Worm (Caenorhabditis elegans) whole organism, L4 larva: ENCODE results near the gene C27F2.4.

ENCODE experiments used
- D1046.2 ChIP-seq: fragments of 200-800 bp; sonication (Bioruptor generic); IDR thresholded peaks from 2 replicates; pipeline ENCODE4 v1.3.6; 2022; ENCODE audit warnings: missing genetic modification characterization, missing compliant biosample characterization
- F26F4.8 ChIP-seq: fragments of 200-800 bp; sonication (Bioruptor generic); conservative IDR thresholded peaks from 2 replicates; pipeline ENCODE4 v1.3.6; 2022; ENCODE audit warnings: missing genetic modification characterization, missing compliant biosample characterization
- F44E2.7 ChIP-seq: fragments of 200-800 bp; sonication (Bioruptor generic); IDR thresholded peaks from 2 replicates; pipeline ENCODE4 v2.1.2; 2022; ENCODE audit warnings: missing genetic modification characterization, missing compliant biosample characterization
- T20F7.1 ChIP-seq: fragments of 200-800 bp; sonication (Bioruptor generic); optimal IDR thresholded peaks from 2 replicates; lab custom pipeline; 2018; ENCODE audit warnings: mild to moderate bottlenecking, missing genetic modification characterization, missing compliant biosample characterization
- T26A8.4 ChIP-seq: fragments of 200-800 bp; sonication (Bioruptor generic); IDR thresholded peaks from 2 replicates; pipeline ENCODE4 v1.3.6; 2022; ENCODE audit warnings: missing genetic modification characterization, missing compliant biosample characterization
- Y105C5A.15 ChIP-seq: fragments of 200-800 bp; sonication (Bioruptor generic); IDR thresholded peaks from 2 replicates; pipeline ENCODE4 v1.3.6; 2022; ENCODE audit warnings: missing genetic modification characterization, missing compliant biosample characterization
- Y48G9A.11 ChIP-seq: fragments of 200-800 bp; sonication (Bioruptor generic); IDR thresholded peaks from 2 replicates; pipeline ENCODE4 v1.3.6; 2022; ENCODE audit warnings: missing genetic modification reagents, missing genetic modification characterization, missing compliant biosample characterization
- Y5F2A.4 ChIP-seq: fragments of 200-800 bp; sonication (Bioruptor generic); optimal IDR thresholded peaks from 2 replicates; lab custom pipeline; 2018; ENCODE audit warnings: mild to moderate bottlenecking, missing genetic modification characterization, missing compliant biosample characterization
- ZK337.2 ChIP-seq: fragments of 200-800 bp; sonication (Bioruptor generic); IDR thresholded peaks from 2 replicates; pipeline ENCODE4 v1.3.6; 2022; ENCODE audit warnings: missing genetic modification reagents, missing genetic modification characterization, missing compliant biosample characterization
- ZK546.5 ChIP-seq, 2 experiments: sonication (generic microtip); optimal IDR thresholded peaks; 2 replicates each; lab custom pipeline; 2017; ENCODE audit warnings: missing biosample characterization in 2 of 2, missing genetic modification characterization in 2 of 2
- aha-1 ChIP-seq: fragments of 150-350 bp; peaks from one replicate; lab custom pipeline; 2014; ENCODE audit warnings: missing biosample characterization, missing genetic modification characterization
- aly-2 ChIP-seq: sonication (generic microtip); optimal IDR thresholded peaks from 2 replicates; lab custom pipeline; 2018; ENCODE audit warnings: missing biosample characterization, missing genetic modification characterization
- ceh-28 ChIP-seq: fragments of 150-350 bp; optimal IDR thresholded peaks from 2 replicates; lab custom pipeline; 2014; ENCODE audit warnings: missing biosample characterization, missing genetic modification reagents, missing genetic modification characterization
- ceh-82 ChIP-seq: sonication (generic microtip); optimal IDR thresholded peaks from 2 replicates; lab custom pipeline; 2017; ENCODE audit warnings: missing biosample characterization, missing genetic modification characterization
- daf-16 ChIP-seq, 3 experiments: sonication (generic microtip); optimal IDR thresholded peaks; 2 replicates each; lab custom pipeline; 2016 to 2017; ENCODE audit warnings: missing genetic modification characterization in 3 of 3, missing genetic modification reagents in 3 of 3, mild to moderate bottlenecking in 2 of 3, missing compliant biosample characterization in 2 of 3, missing biosample characterization in 1 of 3, moderate library complexity in 1 of 3
- daf-19 ChIP-seq: fragments of 200-800 bp; sonication (Bioruptor generic); conservative IDR thresholded peaks from 2 replicates; pipeline ENCODE4 v1.3.6; 2022; ENCODE audit warnings: missing genetic modification characterization, missing compliant biosample characterization
- dmd-6 ChIP-seq: fragments of 200-800 bp; sonication (Bioruptor generic); IDR thresholded peaks from 2 replicates; pipeline ENCODE4 v1.3.6; 2022; ENCODE audit warnings: missing genetic modification reagents, missing genetic modification characterization, missing compliant biosample characterization
- dpl-1 ChIP-seq: fragments of 150-350 bp; optimal IDR thresholded peaks from 2 replicates; lab custom pipeline; 2014; ENCODE audit warnings: missing biosample characterization, missing genetic modification reagents, missing genetic modification characterization
- duxl-1 ChIP-seq: sonication (generic microtip); optimal IDR thresholded peaks from 2 replicates; lab custom pipeline; 2016; ENCODE audit warnings: mild to moderate bottlenecking, missing genetic modification characterization, moderate library complexity, missing compliant biosample characterization; ENCODE audit not compliant: poor library complexity
- hif-1 ChIP-seq, 2 experiments: sonication (generic microtip); optimal IDR thresholded peaks; 2 replicates each; lab custom pipeline; 2016 to 2017; ENCODE audit warnings: missing compliant biosample characterization in 2 of 2, missing genetic modification characterization in 2 of 2, missing genetic modification reagents in 2 of 2, missing genotype in 2 of 2, mild to moderate bottlenecking in 1 of 2
- hlh-11 ChIP-seq: fragments of 200-800 bp; sonication (Bioruptor generic); optimal IDR thresholded peaks from 2 replicates; lab custom pipeline; 2018; ENCODE audit warnings: mild to moderate bottlenecking, missing genetic modification characterization, missing compliant biosample characterization
- lim-7 ChIP-seq: fragments of 200-800 bp; sonication (Bioruptor generic); IDR thresholded peaks from 2 replicates; pipeline ENCODE4 v1.3.6; 2022; ENCODE audit warnings: missing genetic modification characterization, missing compliant biosample characterization
- lir-3 ChIP-seq: sonication (generic microtip); optimal IDR thresholded peaks from 2 replicates; lab custom pipeline; 2016; ENCODE audit warnings: mild to moderate bottlenecking, missing genetic modification characterization, missing compliant biosample characterization
- lsy-2 ChIP-seq, 2 experiments: fragments of 150-350 bp in 1 of 2; sonication (generic microtip) in 1 of 2; optimal IDR thresholded peaks; 2 replicates each; lab custom pipeline; 2014 to 2017; ENCODE audit warnings: missing biosample characterization in 2 of 2, missing genetic modification characterization in 2 of 2
- madf-5 ChIP-seq, 2 experiments: fragments of 200-800 bp; sonication (Bioruptor generic); IDR thresholded peaks; 2 replicates each; pipeline ENCODE4 v1.3.6; 2022; ENCODE audit warnings: missing compliant biosample characterization in 2 of 2, missing genetic modification characterization in 2 of 2
- madf-9 ChIP-seq: fragments of 200-800 bp; sonication (Bioruptor generic); conservative IDR thresholded peaks from 2 replicates; pipeline ENCODE4 v1.3.6; 2022; ENCODE audit warnings: missing genetic modification reagents, missing genetic modification characterization, missing compliant biosample characterization
- mdl-1 ChIP-seq, 2 experiments: fragments of 150-350 bp in 1 of 2; sonication (generic microtip) in 1 of 2; optimal IDR thresholded peaks; 2 replicates each; lab custom pipeline; 2014 to 2017; ENCODE audit warnings: missing biosample characterization in 2 of 2, missing genetic modification characterization in 2 of 2
- mes-2 ChIP-seq: sonication (generic microtip); optimal IDR thresholded peaks from 2 replicates; lab custom pipeline; 2016; ENCODE audit warnings: missing genotype, mild to moderate bottlenecking, missing genetic modification characterization, missing compliant biosample characterization; ENCODE audit not compliant: poor library complexity, severe bottlenecking
- mxl-3 ChIP-seq: fragments of 200-800 bp; sonication (Bioruptor generic); optimal IDR thresholded peaks from 2 replicates; lab custom pipeline; 2018; ENCODE audit warnings: mild to moderate bottlenecking, missing genetic modification characterization, missing compliant biosample characterization
- nhr-10 ChIP-seq: fragments of 150-350 bp; optimal IDR thresholded peaks from 2 replicates; lab custom pipeline; 2014; ENCODE audit warnings: missing biosample characterization, missing genetic modification characterization
- nhr-11 ChIP-seq: fragments of 150-350 bp; optimal IDR thresholded peaks from 2 replicates; lab custom pipeline; 2014; ENCODE audit warnings: missing biosample characterization, missing genetic modification characterization
- nhr-111 ChIP-seq: fragments of 200-800 bp; sonication (Bioruptor generic); optimal IDR thresholded peaks from 2 replicates; lab custom pipeline; 2018; ENCODE audit warnings: mild to moderate bottlenecking, missing genetic modification characterization, missing compliant biosample characterization
- snpc-4 ChIP-seq: fragments of 150-350 bp; optimal IDR thresholded peaks from 2 replicates; lab custom pipeline; 2014; ENCODE audit warnings: missing biosample characterization, missing genetic modification characterization
- spr-1 ChIP-seq: sonication (generic microtip); optimal IDR thresholded peaks from 2 replicates; lab custom pipeline; 2016; ENCODE audit warnings: mild to moderate bottlenecking, missing genetic modification characterization, missing compliant biosample characterization
- spr-3 ChIP-seq: fragments of 200-800 bp; sonication (Bioruptor generic); optimal IDR thresholded peaks from 2 replicates; lab custom pipeline; 2018; ENCODE audit warnings: mild to moderate bottlenecking, missing genetic modification characterization, missing compliant biosample characterization
- unc-130 ChIP-seq: sonication (generic microtip); optimal IDR thresholded peaks from 2 replicates; lab custom pipeline; 2016; ENCODE audit warnings: missing genetic modification reagents, missing genetic modification characterization, missing compliant biosample characterization
- unc-39 ChIP-seq: sonication (generic microtip); optimal IDR thresholded peaks from 2 replicates; lab custom pipeline; 2017; ENCODE audit warnings: missing biosample characterization, missing genetic modification characterization
- unc-62 ChIP-seq, 3 experiments: fragments of 150-350 bp in 1 of 3; sonication (generic microtip); optimal IDR thresholded peaks in 2 of 3; peaks in 1 of 3; 1 replicate in 1 of 3; 2 replicates in 2 of 3; lab custom pipeline; 2014 to 2017; ENCODE audit warnings: missing biosample characterization in 3 of 3, missing genetic modification characterization in 3 of 3, missing genetic modification reagents in 3 of 3, missing genotype in 1 of 3
- vab-7 ChIP-seq: fragments of 200-800 bp; sonication (Bioruptor generic); IDR thresholded peaks from 2 replicates; pipeline ENCODE4 v1.3.6; 2022; ENCODE audit warnings: missing genetic modification reagents, missing genetic modification characterization, missing compliant biosample characterization
- zip-2 ChIP-seq: fragments of 150-350 bp; optimal IDR thresholded peaks from 2 replicates; lab custom pipeline; 2014; ENCODE audit warnings: missing biosample characterization, missing genetic modification characterization

Gene C27F2.4

ce11 chrIII:4947352-4947751 is 12.8 kb downstream of the C27F2.4 start (continued):
- TF ChIP-seq unc-130 (GFP tag; lab: Kevin White, UChicago) (no peak), mxl-3 (GFP tag; lab: Kevin White, UChicago) (no peak), F44E2.7 (GFP tag; lab: Robert Waterston, UW) (no peak), nhr-10 (tag; lab: Kevin White, UChicago) (no peak), Y105C5A.15 (GFP tag; lab: Robert Waterston, UW) (no peak)

- no peak for TF ChIP-seq daf-16 (GFP tag; optimal IDR thresholded peaks at IDR 0.05; lab: Kevin White, UChicago)
- TF ChIP-seq daf-16 (tag; optimal IDR thresholded peaks at IDR 0.05; lab: Kevin White, UChicago): no peak
- TF ChIP-seq D1046.2: no peak
- no peak for TF ChIP-seq dmd-6 (GFP tag; lab: Robert Waterston, UW)
- no peak for TF ChIP-seq Y5F2A.4
- TF ChIP-seq nhr-111 (GFP tag; lab: Kevin White, UChicago): no peak
- no peak for TF ChIP-seq F26F4.8
- no peak for TF ChIP-seq nhr-11 (tag; lab: Kevin White, UChicago)
- no peak for TF ChIP-seq aha-1 (tag; lab: Kevin White, UChicago)
- no peak for TF ChIP-seq mdl-1 (tag; optimal IDR thresholded peaks at IDR 0.05; lab: Kevin White, UChicago)
- no peak for TF ChIP-seq duxl-1
- TF ChIP-seq T26A8.4 (GFP tag; lab: Robert Waterston, UW): no peak
- TF ChIP-seq aly-2 (tag; lab: Kevin White, UChicago): no peak
- no peak for TF ChIP-seq madf-9 (GFP tag; lab: Robert Waterston, UW)
Measured at ce11 chrIII:4944213-4944612, 15.9 kb downstream of the C27F2.4 start, which contains the start of gene ntl-9. Gene ntl-9, plus strand, starts transcription at chrIII:4944513.

ce11 chrIII:4939267-4939666 is 20.8 kb downstream of the C27F2.4 start, which contains the start of gene rpb-2:
Gene rpb-2, plus strand, starts transcription at chrIII:4939567.
- no peak for TF ChIP-seq zip-2 (tag; lab: Kevin White, UChicago)
- TF ChIP-seq ceh-82 (tag; lab: Kevin White, UChicago): no peak
- TF ChIP-seq spr-1 (tag; lab: Kevin White, UChicago): no peak
- no peak for TF ChIP-seq vab-7 (GFP tag; lab: Robert Waterston, UW)
- no peak for TF ChIP-seq madf-5 (GFP tag; IDR thresholded peaks at IDR 0.05; lab: Robert Waterston, UW)
- no peak for TF ChIP-seq snpc-4 (tag; lab: Kevin White, UChicago)
- TF ChIP-seq unc-39 (tag; lab: Kevin White, UChicago): no peak
- TF ChIP-seq lir-3: no peak
- TF ChIP-seq, all 104 proteins: peak for 0

ce11 chrIII:4937022-4937421 is 23.1 kb downstream of the C27F2.4 start, which contains the start of gene fsn-1:
Gene fsn-1, plus strand, starts transcription at chrIII:4937322.
- TF ChIP-seq aha-1 (tag; lab: Kevin White, UChicago) (peak; percentile 72), spr-3 (GFP tag; lab: Kevin White, UChicago) (no peak)
- TF ChIP-seq, all 104 proteins: peak for 1

ce11 chrIII:4934896-4935628 is 25.0 kb downstream of the C27F2.4 start, which contains the start of gene mrps-18C:
Gene mrps-18C, plus strand, starts transcription at chrIII:4935578.
- TF ChIP-seq mdl-1 (tag; optimal IDR thresholded peaks at IDR 0.05; lab: Kevin White, UChicago) (no peak), daf-19 (GFP tag; lab: Robert Waterston, UW) (no peak), mes-2 (tag; lab: Kevin White, UChicago) (peak; percentile 59), Y48G9A.11 (GFP tag; lab: Robert Waterston, UW) (peak; percentile 60; the same call in 1 of the 2 replicates), T20F7.1 (GFP tag; lab: Kevin White, UChicago) (peak; percentile 93), ZK546.5 (tag; optimal IDR thresholded peaks at IDR 0.05; lab: Kevin White, UChicago) (no peak), ZK337.2 (GFP tag; lab: Robert Waterston, UW) (no peak), dpl-1 (GFP tag; lab: Kevin White, UChicago) (peak; percentile 40), madf-9 (GFP tag; lab: Robert Waterston, UW) (no peak), ceh-28 (tag; lab: Kevin White, UChicago) (no peak), aha-1 (tag; lab: Kevin White, UChicago) (peak; percentile 73), zip-2 (tag; lab: Kevin White, UChicago) (no peak), hif-1 (tag; optimal IDR thresholded peaks at IDR 0.05; lab: Kevin White, UChicago) (no peak), F26F4.8 (no peak), Y105C5A.15 (GFP tag; lab: Robert Waterston, UW) (no peak), lim-7 (no peak), hlh-11 (tag; lab: Kevin White, UChicago) (no peak), lsy-2 (tag; optimal IDR thresholded peaks at IDR 0.05; lab: Kevin White, UChicago) (peak in 1 of 2 experiments; percentile 52), unc-62 (GFP tag; optimal IDR thresholded peaks at IDR 0.05 in 1 of 2; lab: Kevin White, UChicago) (peak in 1 of 2 experiments; percentile 28), unc-62 (tag; optimal IDR thresholded peaks at IDR 0.05; lab: Kevin White, UChicago) (no peak)
